Worm (Caenorhabditis elegans) whole organism, L2 larva: Measurements from ENCODE around the gene K01D12.8.

Experiments
- C34F6.9 ChIP-seq: fragments of 150-350 bp; optimal IDR thresholded peaks from 2 replicates; lab custom pipeline; 2014; ENCODE audit warnings: missing biosample characterization, missing genetic modification characterization
- F13H6.1 ChIP-seq: sonication (generic microtip); optimal IDR thresholded peaks from 2 replicates; lab custom pipeline; 2016; ENCODE audit warnings: missing genetic modification characterization, missing compliant biosample characterization
- Y55F3AM.14 ChIP-seq: fragments of 200-800 bp; sonication (Bioruptor generic); optimal IDR thresholded peaks from 2 replicates; lab custom pipeline; 2018; ENCODE audit warnings: mild to moderate bottlenecking, missing genetic modification characterization, missing compliant biosample characterization
- ZK546.5 ChIP-seq: sonication (generic microtip); optimal IDR thresholded peaks from 2 replicates; lab custom pipeline; 2017; ENCODE audit warnings: missing biosample characterization, missing genetic modification characterization
- alr-1 ChIP-seq: fragments of 150-350 bp; optimal IDR thresholded peaks from 2 replicates; lab custom pipeline; 2014; ENCODE audit warnings: missing biosample characterization, missing genetic modification characterization
- aly-2 ChIP-seq: fragments of 150-350 bp; optimal IDR thresholded peaks from 2 replicates; lab custom pipeline; 2014; ENCODE audit warnings: missing biosample characterization, missing genetic modification characterization
- ama-1 ChIP-seq: fragments of 150-350 bp; optimal IDR thresholded peaks from 2 replicates; lab custom pipeline; 2018; ENCODE audit warnings: inconsistent platforms
- blmp-1 ChIP-seq: sonication (generic microtip); optimal IDR thresholded peaks from 2 replicates; lab custom pipeline; 2017; ENCODE audit warnings: missing genetic modification characterization, mild to moderate bottlenecking, missing compliant biosample characterization, antibody characterized with exemption, moderate library complexity; ENCODE audit not compliant: insufficient read depth
- ceh-16 ChIP-seq: fragments of 150-350 bp; optimal IDR thresholded peaks from 2 replicates; lab custom pipeline; 2014; ENCODE audit warnings: missing biosample characterization, missing genetic modification characterization
- ceh-82 ChIP-seq: fragments of 150-350 bp; optimal IDR thresholded peaks from 2 replicates; lab custom pipeline; 2014; ENCODE audit warnings: missing biosample characterization, missing genetic modification characterization
- crh-2 ChIP-seq: sonication (generic microtip); optimal IDR thresholded peaks from 2 replicates; lab custom pipeline; 2017; ENCODE audit warnings: missing biosample characterization, missing genetic modification characterization
- dmd-4 ChIP-seq: sonication (generic microtip); optimal IDR thresholded peaks from 2 replicates; lab custom pipeline; 2017; ENCODE audit warnings: missing biosample characterization, missing genetic modification characterization
- egl-27 ChIP-seq: sonication (generic microtip); optimal IDR thresholded peaks from 3 replicates; lab custom pipeline; 2017; ENCODE audit warnings: missing biosample characterization, missing genetic modification reagents, missing genetic modification characterization
- elt-1 ChIP-seq: fragments of 150-350 bp; optimal IDR thresholded peaks from 2 replicates; lab custom pipeline; 2014; ENCODE audit warnings: missing biosample characterization, missing genetic modification characterization
- elt-3 ChIP-seq: sonication (generic microtip); optimal IDR thresholded peaks from 2 replicates; lab custom pipeline; 2017; ENCODE audit warnings: missing biosample characterization, missing genetic modification characterization
- fos-1 ChIP-seq: fragments of 150-350 bp; optimal IDR thresholded peaks from 2 replicates; lab custom pipeline; 2014; ENCODE audit warnings: missing biosample characterization, missing genetic modification characterization
- gmeb-1 ChIP-seq: fragments of 150-350 bp; optimal IDR thresholded peaks from 2 replicates; lab custom pipeline; 2014; ENCODE audit warnings: missing biosample characterization, missing genetic modification characterization
- lin-13 ChIP-seq: fragments of 150-350 bp; optimal IDR thresholded peaks from 2 replicates; lab custom pipeline; 2014; ENCODE audit warnings: missing biosample characterization, missing genetic modification reagents, missing genetic modification characterization
- mab-5 ChIP-seq: fragments of 150-350 bp; optimal IDR thresholded peaks from 2 replicates; lab custom pipeline; 2014; ENCODE audit warnings: missing biosample characterization, missing genetic modification characterization
- mbf-1 ChIP-seq: sonication (generic microtip); optimal IDR thresholded peaks from 2 replicates; lab custom pipeline; 2017; ENCODE audit warnings: missing biosample characterization, missing genetic modification characterization
- mdl-1 ChIP-seq, 2 experiments: fragments of 150-350 bp in 1 of 2; sonication (generic microtip) in 1 of 2; optimal IDR thresholded peaks; 2 replicates each; lab custom pipeline; 2017; ENCODE audit warnings: missing biosample characterization in 2 of 2, missing genetic modification characterization in 2 of 2
- nhr-10 ChIP-seq: sonication (generic microtip); optimal IDR thresholded peaks from 2 replicates; lab custom pipeline; 2017; ENCODE audit warnings: missing biosample characterization, missing genetic modification characterization
- nhr-11 ChIP-seq: fragments of 150-350 bp; optimal IDR thresholded peaks from 2 replicates; lab custom pipeline; 2014; ENCODE audit warnings: missing biosample characterization, missing genetic modification characterization
- nhr-12 ChIP-seq: fragments of 150-350 bp; optimal IDR thresholded peaks from 2 replicates; lab custom pipeline; 2014; ENCODE audit warnings: missing biosample characterization, missing genetic modification characterization
- nhr-129 ChIP-seq: fragments of 150-350 bp; optimal IDR thresholded peaks from 2 replicates; lab custom pipeline; 2014; ENCODE audit warnings: missing biosample characterization, missing genetic modification characterization
- nhr-21 ChIP-seq: fragments of 150-350 bp; optimal IDR thresholded peaks from 2 replicates; lab custom pipeline; 2014; ENCODE audit warnings: missing biosample characterization, missing genetic modification characterization
- nhr-23 ChIP-seq: fragments of 150-350 bp; optimal IDR thresholded peaks from 2 replicates; lab custom pipeline; 2014; ENCODE audit warnings: missing biosample characterization, missing genetic modification reagents, missing genetic modification characterization
- nhr-25 ChIP-seq: fragments of 150-350 bp; sonication (generic microtip); optimal IDR thresholded peaks from 3 replicates; lab custom pipeline; 2014; ENCODE audit warnings: missing biosample characterization, missing genetic modification characterization
- nhr-6 ChIP-seq: fragments of 150-350 bp; optimal IDR thresholded peaks from 2 replicates; lab custom pipeline; 2014; ENCODE audit warnings: missing biosample characterization, missing genetic modification characterization
- nhr-77 ChIP-seq: fragments of 150-350 bp; optimal IDR thresholded peaks from 2 replicates; lab custom pipeline; 2014; ENCODE audit warnings: missing biosample characterization, missing genetic modification characterization
- peb-1 ChIP-seq: fragments of 150-350 bp; optimal IDR thresholded peaks from 2 replicates; lab custom pipeline; 2014; ENCODE audit warnings: missing biosample characterization, missing genetic modification characterization
- sem-4 ChIP-seq: fragments of 150-350 bp; optimal IDR thresholded peaks from 2 replicates; lab custom pipeline; 2014; ENCODE audit warnings: missing biosample characterization, missing genetic modification reagents, missing genetic modification characterization
- sma-9 ChIP-seq, 2 experiments: fragments of 150-350 bp in 1 of 2; sonication (generic microtip) in 1 of 2; optimal IDR thresholded peaks; 2 replicates each; lab custom pipeline; 2014 to 2016; ENCODE audit warnings: missing genetic modification characterization in 2 of 2, mild to moderate bottlenecking in 1 of 2, missing biosample characterization in 1 of 2, missing compliant biosample characterization in 1 of 2, missing genetic modification reagents in 1 of 2, moderate library complexity in 1 of 2
- snpc-4 ChIP-seq: fragments of 150-350 bp; optimal IDR thresholded peaks from 2 replicates; lab custom pipeline; 2014; ENCODE audit warnings: missing biosample characterization, missing genetic modification characterization
- unc-39 ChIP-seq: fragments of 150-350 bp; optimal IDR thresholded peaks from 2 replicates; lab custom pipeline; 2014; ENCODE audit warnings: missing biosample characterization, missing genetic modification characterization
- unc-55 ChIP-seq: fragments of 150-350 bp; sonication (generic microtip); optimal IDR thresholded peaks from 3 replicates; lab custom pipeline; 2014; ENCODE audit warnings: missing biosample characterization, missing genetic modification reagents, missing genetic modification characterization
- unc-62 ChIP-seq: fragments of 150-350 bp; optimal IDR thresholded peaks from 2 replicates; lab custom pipeline; 2014; ENCODE audit warnings: missing biosample characterization, missing genetic modification reagents, missing genetic modification characterization
- ztf-11 ChIP-seq: sonication (generic microtip); optimal IDR thresholded peaks from 2 replicates; lab custom pipeline; 2017; ENCODE audit warnings: missing biosample characterization, missing genetic modification characterization
- ztf-4 ChIP-seq: fragments of 150-350 bp; optimal IDR thresholded peaks from 2 replicates; lab custom pipeline; 2014; ENCODE audit warnings: missing biosample characterization, missing genetic modification characterization

The K01D12.8 gene

ce11 chrV:12358347-12358746 is 44.1 kb upstream of the K01D12.8 start, which contains the start of gene F23H12.5:
TSS of gene F23H12.5 (plus strand) at chrV:12358647.
- TF ChIP-seq nhr-11 (tag; lab: Kevin White, UChicago) (no peak), ZK546.5 (tag; lab: Kevin White, UChicago) (no peak), crh-2 (tag; lab: Kevin White, UChicago) (no peak), nhr-129 (no peak), elt-1 (no peak), ceh-82 (tag; lab: Kevin White, UChicago) (no peak), nhr-10 (tag; lab: Kevin White, UChicago) (no peak), egl-27 (no peak), ztf-11 (no peak), elt-3 (no peak), ama-1 (lab: Kevin White, UChicago) (no peak), ztf-4 (tag; lab: Kevin White, UChicago) (no peak), nhr-23 (tag; lab: Kevin White, UChicago) (no peak), sem-4 (no peak), lin-13 (GFP tag; lab: Kevin White, UChicago) (no peak), mab-5 (tag; lab: Kevin White, UChicago) (no peak), F13H6.1 (tag; lab: Kevin White, UChicago) (no peak), mbf-1 (tag; lab: Kevin White, UChicago) (no peak), aly-2 (tag; lab: Kevin White, UChicago) (no peak)
- TF ChIP-seq, all 48 proteins: peak for 0

ce11 chrV:12361644-12362043 is 40.8 kb upstream of the K01D12.8 start, which contains the start of gene fipr-1:
TSS of gene fipr-1 (minus strand) at chrV:12361744.
- TF ChIP-seq ZK546.5 (tag; lab: Kevin White, UChicago) (no peak), nhr-12 (tag; lab: Kevin White, UChicago) (no peak), elt-1 (no peak), peb-1 (tag; lab: Kevin White, UChicago) (no peak), nhr-21 (tag; lab: Kevin White, UChicago) (no peak), ceh-16 (tag; lab: Kevin White, UChicago) (no peak), snpc-4 (tag; lab: Kevin White, UChicago) (no peak), crh-2 (tag; lab: Kevin White, UChicago) (no peak), lin-13 (GFP tag; lab: Kevin White, UChicago) (no peak), gmeb-1 (no peak), C34F6.9 (tag; lab: Kevin White, UChicago) (no peak)
- TF ChIP-seq, all 48 proteins: peak for 0

ce11 chrV:12365104-12365503 is 37.4 kb upstream of the K01D12.8 start, which contains the start of gene fipr-2:
TSS of gene fipr-2 (plus strand) at chrV:12365348.
- no peak for TF ChIP-seq gmeb-1
- TF ChIP-seq nhr-25 (tag; lab: Kevin White, UChicago): no peak
- TF ChIP-seq ama-1 (lab: Kevin White, UChicago): no peak
- TF ChIP-seq ZK546.5 (tag; lab: Kevin White, UChicago): no peak
- no peak for TF ChIP-seq unc-39 (tag; lab: Kevin White, UChicago)
- no peak for TF ChIP-seq unc-62 (GFP tag; lab: Kevin White, UChicago)
- TF ChIP-seq fos-1 (tag; lab: Kevin White, UChicago): no peak
- no peak for TF ChIP-seq lin-13 (GFP tag; lab: Kevin White, UChicago)
- no peak for TF ChIP-seq blmp-1
- TF ChIP-seq sem-4: no peak
- no peak for TF ChIP-seq ztf-11
- TF ChIP-seq mdl-1 (tag; optimal IDR thresholded peaks at IDR 0.05; lab: Kevin White, UChicago): no peak
- TF ChIP-seq Y55F3AM.14 (GFP tag; lab: Kevin White, UChicago): no peak
- no peak for TF ChIP-seq dmd-4 (tag; lab: Kevin White, UChicago)
- TF ChIP-seq alr-1 (tag; lab: Kevin White, UChicago): no peak
- TF ChIP-seq nhr-77: no peak
- TF ChIP-seq mab-5 (tag; lab: Kevin White, UChicago): no peak
- TF ChIP-seq, all 48 proteins: peak for 0

- no peak for TF ChIP-seq mbf-1 (tag; lab: Kevin White, UChicago)
- no peak for TF ChIP-seq unc-62 (GFP tag; lab: Kevin White, UChicago)
- TF ChIP-seq nhr-25 (tag; lab: Kevin White, UChicago): no peak
- no peak for TF ChIP-seq mdl-1 (tag; optimal IDR thresholded peaks at IDR 0.05; lab: Kevin White, UChicago)
- no peak for TF ChIP-seq nhr-23 (tag; lab: Kevin White, UChicago)
- no peak for TF ChIP-seq nhr-129
- no peak for TF ChIP-seq unc-55 (GFP tag; lab: Kevin White, UChicago)
- no peak for TF ChIP-seq sma-9 (GFP tag; optimal IDR thresholded peaks at IDR 0.05; lab: Kevin White, UChicago)
- no peak for TF ChIP-seq sma-9 (tag; optimal IDR thresholded peaks at IDR 0.05; lab: Kevin White, UChicago)
- no peak for TF ChIP-seq nhr-10 (tag; lab: Kevin White, UChicago)
- no peak for TF ChIP-seq gmeb-1
- TF ChIP-seq nhr-6: no peak
- no peak for TF ChIP-seq unc-39 (tag; lab: Kevin White, UChicago)
- no peak for TF ChIP-seq fos-1 (tag; lab: Kevin White, UChicago)
- no peak for TF ChIP-seq ceh-16 (tag; lab: Kevin White, UChicago)
- no peak for TF ChIP-seq nhr-77
- TF ChIP-seq, all 48 proteins: peak for 0
These were observed 33.0 kb upstream of the K01D12.8 start, which contains the start of gene gcy-13 for ce11 chrV:12369437-12369836. TSS of gene gcy-13 (minus strand) at chrV:12369537.
